Fruit fly (Drosophila melanogaster): ENCODE results near the gene eys.
A peak's percentile ranks its signal among the peaks of the same experiment; 100 is the strongest.

The eys gene

dm6 chr2L:2363626-2364147 lies 52.2 kb downstream of the eys start (continued):
- TF ChIP-seq Ets96B (tag; optimal IDR thresholded peaks at IDR 0.05) (peak; percentile 97), Sox15 (GFP tag; optimal IDR thresholded peaks at IDR 0.05) (peak; percentile 85), dsx (GFP tag; optimal IDR thresholded peaks at IDR 0.05; ENCODE audit: poor library complexity, severe bottlenecking) (peak; percentile 97), CG1621 (tag; optimal IDR thresholded peaks at IDR 0.05) (peak; percentile 93), CG32006 (GFP tag; optimal IDR thresholded peaks at IDR 0.05) (peak; percentile 96), CG9139 (GFP tag; optimal IDR thresholded peaks at IDR 0.05) (peak; percentile 97), topi (GFP tag; optimal IDR thresholded peaks at IDR 0.05) (peak; percentile 94), eg (GFP tag; IDR thresholded peaks at IDR 0.05) (peak; percentile 98), CG16779 (tag; optimal IDR thresholded peaks at IDR 0.05) (peak; percentile 97), achi (GFP tag; optimal IDR thresholded peaks at IDR 0.05) (peak; percentile 94), Blimp-1 (GFP tag; optimal IDR thresholded peaks at IDR 0.05) (peak; percentile 86), salr (GFP tag; optimal IDR thresholded peaks at IDR 0.05) (peak; percentile 88), spab (GFP tag; optimal IDR thresholded peaks at IDR 0.05) (peak; percentile 93)

- TF ChIP-seq Sox14 (GFP tag; optimal IDR thresholded peaks at IDR 0.05) (peak; percentile 84), CG15336 (GFP tag; IDR thresholded peaks at IDR 0.05) (0 out of 2 replicates have a peak, but pooled peaks have one; percentile 7), Eip93F (GFP tag; optimal IDR thresholded peaks at IDR 0.05) (no peak), CG6163 (GFP tag; IDR thresholded peaks at IDR 0.05) (peak; percentile 18; the same call in 1 of the 3 replicates), svp (GFP tag) (peak; percentile 85), Hr38 (GFP tag; optimal IDR thresholded peaks at IDR 0.05) (no peak), CG4318 (GFP tag; optimal IDR thresholded peaks at IDR 0.05) (no peak), CG16779 (tag; optimal IDR thresholded peaks at IDR 0.05) (no peak)
Observed at dm6 chr2L:2364200-2364754, 52.8 kb downstream of the eys start.

DNA sequence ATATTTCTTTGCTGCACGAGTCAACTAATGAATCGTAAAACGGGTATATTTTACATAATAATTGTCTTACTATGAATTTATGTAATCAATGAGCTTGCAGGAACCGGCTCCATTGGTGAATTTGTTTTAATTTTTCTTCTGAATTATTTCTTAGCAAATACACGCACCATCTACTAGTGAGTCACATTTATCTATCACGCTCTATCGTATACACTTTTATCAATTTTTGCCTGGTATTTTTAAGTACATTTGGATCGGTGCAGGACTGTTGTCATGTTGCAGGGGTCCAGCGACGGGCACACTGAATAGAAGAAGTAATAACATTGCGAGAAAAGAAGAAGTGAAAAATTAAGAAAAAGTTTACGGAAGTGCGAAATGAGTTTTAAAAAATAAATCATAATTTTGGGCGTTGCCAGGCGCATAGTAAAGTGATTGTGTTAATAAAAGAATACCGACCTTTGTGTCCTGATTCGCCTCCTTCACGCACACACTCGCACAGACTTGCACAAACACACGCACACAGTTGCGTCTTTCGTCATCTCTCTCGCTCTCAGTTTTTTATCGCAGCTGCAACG lies 53.7 kb downstream of the eys start, which contains the start of the genes Rab5 and Axud1:
Gene Rab5, minus strand, starts transcription at position 197 of the 575 bp plus-strand sequence.
Gene Axud1, plus strand, starts transcription at position 269 of the 575 bp plus-strand sequence.
- TF ChIP-seq Lpt (GFP tag; optimal IDR thresholded peaks at IDR 0.05) = no peak
- no peak for TF ChIP-seq fd59A (GFP tag; optimal IDR thresholded peaks at IDR 0.05)
- TF ChIP-seq Eip78C (GFP tag) = peak; percentile 55
- TF ChIP-seq CG4318 (GFP tag; optimal IDR thresholded peaks at IDR 0.05) = no peak
- peak; percentile 6 for TF ChIP-seq cyc (GFP tag; optimal IDR thresholded peaks at IDR 0.05)
- no peak for TF ChIP-seq CG6808 (GFP tag; optimal IDR thresholded peaks at IDR 0.05)
- TF ChIP-seq acj6 (GFP tag; optimal IDR thresholded peaks at IDR 0.05) = no peak
- peak; percentile 17 for TF ChIP-seq fkh (GFP tag; optimal IDR thresholded peaks at IDR 0.05)
- peak; percentile 52 for TF ChIP-seq CG6854 (GFP tag; optimal IDR thresholded peaks at IDR 0.05)
- peak; percentile 39 for TF ChIP-seq CG9139 (GFP tag; optimal IDR thresholded peaks at IDR 0.05)
- TF ChIP-seq net (GFP tag; optimal IDR thresholded peaks at IDR 0.05) = peak; percentile 14
- TF ChIP-seq CG8119 (GFP tag; IDR thresholded peaks at IDR 0.05) = peak; percentile 33; the same call in 2 of the 3 replicates
- peak; percentile 71 for TF ChIP-seq CG15336 (GFP tag; IDR thresholded peaks at IDR 0.05)
- TF ChIP-seq CG3919 (GFP tag; optimal IDR thresholded peaks at IDR 0.05) = peak; percentile 6
- no peak for TF ChIP-seq Eip75B (GFP tag; optimal IDR thresholded peaks at IDR 0.05)
- no peak for TF ChIP-seq Ets96B (tag; optimal IDR thresholded peaks at IDR 0.05)
- TF ChIP-seq eg (GFP tag; IDR thresholded peaks at IDR 0.05) = peak; percentile 68; the same call in 2 of the 3 replicates
- TF ChIP-seq CG6163 (GFP tag; IDR thresholded peaks at IDR 0.05) = peak; percentile 56; the same call in 2 of the 3 replicates
- TF ChIP-seq svp (GFP tag) = peak; percentile 61
- no peak for TF ChIP-seq spab (GFP tag; optimal IDR thresholded peaks at IDR 0.05)
- peak; percentile 22 for TF ChIP-seq CG6276 (GFP tag; optimal IDR thresholded peaks at IDR 0.05)
- TF ChIP-seq salr (GFP tag; optimal IDR thresholded peaks at IDR 0.05) = no peak
- TF ChIP-seq ss (GFP tag; optimal IDR thresholded peaks at IDR 0.05) = peak; percentile 5 to 10
- no peak for TF ChIP-seq Sox14 (GFP tag; optimal IDR thresholded peaks at IDR 0.05)
- TF ChIP-seq CG3032 (tag; optimal IDR thresholded peaks at IDR 0.05) = no peak
